Fruit fly (Drosophila melanogaster): Measurements from ENCODE around the gene Cpr78Cc.

- no peak for TF ChIP-seq CTCF (optimal IDR thresholded peaks at IDR 0.05)
- no peak for TF ChIP-seq CG8478 (optimal IDR thresholded peaks at IDR 0.05)
Observed at dm6 chr3L:21256062-21257023, 44.0 kb upstream of the Cpr78Cc start.
